Fruit fly (Drosophila melanogaster) whole organism, pupa: Measurements from ENCODE around the gene Ae2.

Experiments
- CG10348 ChIP-seq: fragments of 200-800 bp; sonication (Bioruptor generic); IDR thresholded peaks from 2 replicates; pipeline ENCODE4 v1.3.6; 2022; ENCODE audit warnings: missing biosample characterization, missing genetic modification characterization
- CG12605 ChIP-seq: fragments of 200-800 bp; sonication (Bioruptor generic); IDR thresholded peaks from 2 replicates; pipeline ENCODE4 v1.3.6; 2022; ENCODE audit warnings: missing biosample characterization, missing genetic modification characterization
- CG13204 ChIP-seq: fragments of 200-800 bp; sonication (Bioruptor generic); optimal IDR thresholded peaks from 2 replicates; lab custom pipeline; 2018; ENCODE audit warnings: missing biosample characterization, mild to moderate bottlenecking, missing genetic modification characterization, moderate library complexity
- CG14655 ChIP-seq: fragments of 200-800 bp; sonication (Bioruptor generic); optimal IDR thresholded peaks from 3 replicates; lab custom pipeline; 2017; ENCODE audit warnings: mild to moderate bottlenecking, missing biosample characterization, missing genetic modification reagents, missing genetic modification characterization
- CG15710 ChIP-seq: fragments of 200-800 bp; sonication (Bioruptor generic); optimal IDR thresholded peaks from 2 replicates; lab custom pipeline; 2018; ENCODE audit warnings: missing biosample characterization, mild to moderate bottlenecking, missing genetic modification characterization, moderate library complexity
- CG17806 ChIP-seq: fragments of 200-800 bp; sonication (Bioruptor generic); optimal IDR thresholded peaks from 2 replicates; lab custom pipeline; 2018; ENCODE audit warnings: missing biosample characterization, mild to moderate bottlenecking, missing genetic modification characterization, moderate library complexity
- CG32121 ChIP-seq: fragments of 200-800 bp; sonication (Bioruptor generic); IDR thresholded peaks from 2 replicates; pipeline ENCODE4 v1.3.6; 2022; ENCODE audit warnings: missing biosample characterization, missing genetic modification characterization
- CG34367 ChIP-seq: fragments of 200-800 bp; sonication (Bioruptor generic); optimal IDR thresholded peaks from 2 replicates; lab custom pipeline; 2018; ENCODE audit warnings: missing biosample characterization, mild to moderate bottlenecking, missing genetic modification characterization
- CG4496 ChIP-seq: fragments of 200-800 bp; sonication (Bioruptor generic); IDR thresholded peaks from 3 replicates; pipeline ENCODE4 v1.3.6; 2022; ENCODE audit warnings: missing biosample characterization, missing genetic modification characterization
- CG8159 ChIP-seq: fragments of 200-800 bp; sonication (Bioruptor generic); optimal IDR thresholded peaks from 3 replicates; lab custom pipeline; 2018; ENCODE audit warnings: missing biosample characterization, mild to moderate bottlenecking, missing genetic modification characterization, moderate library complexity
- CG8301 ChIP-seq: fragments of 200-800 bp; sonication (Bioruptor generic); optimal IDR thresholded peaks from 2 replicates; lab custom pipeline; 2018; ENCODE audit warnings: missing biosample characterization, mild to moderate bottlenecking, missing genetic modification characterization
- CG9948 ChIP-seq: fragments of 200-800 bp; sonication (Bioruptor generic); optimal IDR thresholded peaks from 2 replicates; lab custom pipeline; 2018; ENCODE audit warnings: missing biosample characterization, mild to moderate bottlenecking, missing genetic modification characterization, moderate library complexity
- D1 ChIP-seq: fragments of 200-800 bp; sonication (Bioruptor generic); optimal IDR thresholded peaks from 2 replicates; lab custom pipeline; 2018; ENCODE audit warnings: missing biosample characterization, mild to moderate bottlenecking, missing genetic modification characterization, moderate library complexity
- EcR ChIP-seq: fragments of 200-800 bp; sonication (Bioruptor generic); optimal IDR thresholded peaks from 3 replicates; lab custom pipeline; 2019; ENCODE audit warnings: missing biosample characterization, missing genetic modification characterization, mild to moderate bottlenecking, moderate library complexity, missing genetic modification reagents
- Ets98B ChIP-seq: fragments of 200-800 bp; sonication (Bioruptor generic); IDR thresholded peaks from 2 replicates; pipeline ENCODE4 v1.3.6; 2022; ENCODE audit warnings: missing biosample characterization, missing genetic modification characterization
- Pif1A ChIP-seq: fragments of 200-800 bp; sonication (Bioruptor generic); optimal IDR thresholded peaks from 3 replicates; lab custom pipeline; 2016; ENCODE audit warnings: missing biosample characterization, missing genetic modification characterization
- Pif1B ChIP-seq: fragments of 200-800 bp; sonication (Bioruptor generic); optimal IDR thresholded peaks from 3 replicates; lab custom pipeline; 2016; ENCODE audit warnings: missing biosample characterization, missing genetic modification characterization
- Snoo ChIP-seq: fragments of 200-800 bp; sonication (Bioruptor generic); optimal IDR thresholded peaks from 3 replicates; lab custom pipeline; 2017; ENCODE audit warnings: missing biosample characterization, mild to moderate bottlenecking, missing genetic modification characterization, inconsistent platforms
- fd96Ca ChIP-seq: fragments of 200-800 bp; sonication (Bioruptor generic); IDR thresholded peaks from 3 replicates; pipeline ENCODE4 v1.3.6; 2022; ENCODE audit warnings: missing biosample characterization, missing genetic modification characterization
- gl ChIP-seq: fragments of 200-800 bp; sonication (Bioruptor generic); optimal IDR thresholded peaks from 2 replicates; lab custom pipeline; 2018; ENCODE audit warnings: missing biosample characterization, mild to moderate bottlenecking, missing genetic modification characterization
- rn ChIP-seq: fragments of 200-800 bp; sonication (Bioruptor generic); IDR thresholded peaks from 2 replicates; pipeline ENCODE4 v1.3.6; 2022; ENCODE audit warnings: missing biosample characterization, missing genetic modification characterization

Gene Ae2

dm6 chr3L:9763389-9763917, at the start of gene Ae2:
Gene Ae2, plus strand, starts transcription at chr3L:9763544.
- no peak for TF ChIP-seq CG14655
- TF ChIP-seq EcR, result peak; percentile 58
- TF ChIP-seq Pif1B (GFP tag; lab: Kevin White, UChicago), result no peak
- TF ChIP-seq CG4496, result peak; percentile 45; the same call in 2 of the 3 replicates
- 0 out of 2 replicates have a peak, but pooled peaks have one; percentile 11 for TF ChIP-seq CG12605
- TF ChIP-seq, all 21 proteins: peak for 3

- no peak for TF ChIP-seq CG13204 (GFP tag; lab: Kevin White, UChicago)
- TF ChIP-seq fd96Ca, result peak; percentile 32; the same call in 1 of the 3 replicates
- peak; percentile 83 for TF ChIP-seq CG15710 (tag; lab: Kevin White, UChicago)
- TF ChIP-seq Pif1A (GFP tag; lab: Kevin White, UChicago), result no peak
- peak; percentile 43; the same call in 1 of the 3 replicates for TF ChIP-seq CG4496
- TF ChIP-seq CG8159 (tag; lab: Kevin White, UChicago), result peak; percentile 84
- TF ChIP-seq CG14655, result no peak
- no peak for TF ChIP-seq gl
- no peak for TF ChIP-seq Pif1B (GFP tag; lab: Kevin White, UChicago)
- TF ChIP-seq EcR, result no peak
- peak; percentile 21; the same call in 1 of the 2 replicates for TF ChIP-seq CG10348
- TF ChIP-seq Snoo (tag; lab: Kevin White, UChicago), result peak; percentile 67
- peak; percentile 54; the same call in 1 of the 2 replicates for TF ChIP-seq CG32121 (GFP tag; lab: Robert Waterston, UW)
- TF ChIP-seq CG34367 (tag; lab: Kevin White, UChicago), result peak; percentile 60
- peak; percentile 2; the same call in 1 of the 2 replicates for TF ChIP-seq Ets98B (GFP tag; lab: Robert Waterston, UW)
- no peak for TF ChIP-seq D1 (tag; lab: Kevin White, UChicago)
- 0 out of 2 replicates have a peak, but pooled peaks have one; percentile 43 for TF ChIP-seq CG12605
- peak; percentile 62 for TF ChIP-seq CG17806
- TF ChIP-seq CG8301 (tag; lab: Kevin White, UChicago), result peak; percentile 63
- TF ChIP-seq rn, result no peak
- peak; percentile 78 for TF ChIP-seq CG9948 (tag; lab: Kevin White, UChicago)
Observed at dm6 chr3L:9713828-9714536, 49.4 kb upstream of the Ae2 start, which contains the start of gene vsg. Gene vsg, plus strand, starts transcription at chr3L:9714324.

- TF ChIP-seq D1 (tag; lab: Kevin White, UChicago) (no peak), Ets98B (GFP tag; lab: Robert Waterston, UW) (0 out of 2 replicates have a peak, but pooled peaks have one; percentile 2), CG34367 (tag; lab: Kevin White, UChicago) (no peak), EcR (peak; percentile 3), CG4496 (0 out of 3 replicates have a peak, but pooled peaks have one; percentile 23)
- TF ChIP-seq, all 21 proteins: peak for 3
Observed at dm6 chr3L:9714537-9715144, 48.7 kb upstream of the Ae2 start.

DNA sequence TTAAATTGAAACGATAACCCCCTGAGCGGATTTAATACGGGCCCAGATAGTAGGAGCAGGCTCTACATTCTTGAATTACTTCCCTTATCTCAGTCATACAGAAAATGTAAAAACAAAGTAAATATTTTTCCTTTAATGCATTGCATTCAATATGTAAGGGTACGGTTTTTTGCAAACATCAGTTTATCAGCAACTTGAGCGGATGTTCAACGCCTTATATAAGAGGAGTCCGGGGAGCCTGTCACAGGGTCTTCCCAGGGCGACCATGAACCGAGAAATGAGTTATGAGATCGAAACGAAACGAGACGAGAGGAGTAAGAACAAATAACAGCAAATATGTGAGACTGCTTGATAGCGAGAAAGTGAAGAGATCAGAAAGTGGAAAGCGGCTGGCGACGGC, 46.7 kb upstream of the Ae2 start:
- TF ChIP-seq rn (no peak), EcR (peak; percentile 88)

DNA sequence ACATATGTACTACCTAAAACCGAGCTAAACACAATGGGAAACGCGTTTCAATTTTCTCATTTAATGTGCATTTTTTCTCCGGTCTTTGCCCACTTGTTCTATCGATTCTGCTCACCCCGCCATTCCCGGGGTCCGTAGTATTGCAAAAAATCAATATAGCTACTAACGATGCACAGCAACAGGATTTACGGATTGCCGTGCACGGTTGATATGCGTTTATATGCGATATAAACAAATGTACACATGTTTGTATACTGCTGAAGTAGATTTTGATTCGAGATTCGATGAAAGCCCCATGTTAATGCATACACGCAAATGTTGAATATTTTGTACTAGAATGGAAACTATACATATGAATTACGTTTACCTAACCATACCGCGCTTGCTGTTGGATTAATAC, 46.2 kb upstream of the Ae2 start:
- TF ChIP-seq CG34367 (tag; lab: Kevin White, UChicago) (no peak), CG8301 (tag; lab: Kevin White, UChicago) (no peak), CG14655 (no peak), EcR (no peak)

DNA sequence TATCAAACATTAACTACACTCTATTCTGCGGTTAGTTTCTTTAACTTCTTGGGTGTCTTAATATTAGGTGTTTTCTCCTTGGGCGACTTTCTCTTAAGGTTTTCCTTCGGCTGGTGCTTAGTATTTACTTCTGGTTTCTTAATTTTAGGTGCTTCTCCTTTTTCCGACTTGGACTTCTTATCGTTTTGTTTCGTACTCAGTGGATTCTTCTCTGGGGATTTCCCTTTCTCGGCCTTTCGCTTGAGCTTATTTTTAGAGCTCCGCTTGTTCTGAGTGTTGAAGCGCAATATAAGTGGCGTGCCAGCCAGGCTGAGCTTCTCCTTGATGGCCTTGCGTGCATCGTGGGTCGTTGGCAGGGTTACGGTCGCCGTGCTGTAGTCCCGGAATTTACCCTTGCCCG, 45.5 kb upstream of the Ae2 start:
- no peak for TF ChIP-seq CG8301 (tag; lab: Kevin White, UChicago)
- TF ChIP-seq Pif1A (GFP tag; lab: Kevin White, UChicago), result no peak
- TF ChIP-seq CG4496, result no peak
- TF ChIP-seq Pif1B (GFP tag; lab: Kevin White, UChicago), result no peak
- TF ChIP-seq EcR, result no peak
- no peak for TF ChIP-seq gl
- no peak for TF ChIP-seq CG14655
- no peak for TF ChIP-seq CG8159 (tag; lab: Kevin White, UChicago)
- TF ChIP-seq D1 (tag; lab: Kevin White, UChicago), result no peak

DNA sequence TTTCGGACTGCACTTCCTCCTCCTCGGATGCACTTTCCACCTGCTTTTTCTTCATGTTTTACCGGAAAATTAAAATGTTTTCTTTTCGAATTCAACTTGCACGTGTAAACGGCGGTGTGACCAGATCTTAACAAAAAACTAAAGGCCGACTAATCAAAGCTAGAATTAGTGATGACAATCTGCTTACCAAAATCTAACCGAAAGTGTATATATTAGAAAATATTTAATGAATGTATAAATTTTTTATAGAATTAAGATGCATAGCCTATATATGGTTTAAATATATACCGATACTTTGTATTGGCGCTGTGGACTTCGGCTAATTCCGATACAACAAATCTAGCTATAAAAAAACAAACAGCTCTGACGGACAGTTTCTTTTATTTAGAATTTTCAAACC, 44.4 kb upstream of the Ae2 start, which contains the start of the genes CG18178 and CG14174:
CG18178 (minus strand) TSS at position 216 of the 400 bp plus-strand sequence.
CG14174 (plus strand) TSS at position 400 of the 400 bp plus-strand sequence.
- TF ChIP-seq CG34367 (tag; lab: Kevin White, UChicago) (peak; percentile 25), CG14655 (no peak), EcR (no peak), CG8159 (tag; lab: Kevin White, UChicago) (peak; percentile 75), Pif1B (GFP tag; lab: Kevin White, UChicago) (no peak), CG15710 (tag; lab: Kevin White, UChicago) (peak; percentile 73), CG4496 (peak; percentile 37; the same call in 2 of the 3 replicates), CG12605 (peak; percentile 48; the same call in 1 of the 2 replicates), Snoo (tag; lab: Kevin White, UChicago) (peak; percentile 50), fd96Ca (no peak), CG10348 (no peak), Pif1A (GFP tag; lab: Kevin White, UChicago) (no peak), CG9948 (tag; lab: Kevin White, UChicago) (peak; percentile 47), rn (no peak), CG13204 (GFP tag; lab: Kevin White, UChicago) (no peak), D1 (tag; lab: Kevin White, UChicago) (no peak), CG32121 (GFP tag; lab: Robert Waterston, UW) (peak; percentile 25; the same call in 1 of the 2 replicates), CG8301 (tag; lab: Kevin White, UChicago) (no peak), Ets98B (GFP tag; lab: Robert Waterston, UW) (0 out of 2 replicates have a peak, but pooled peaks have one; percentile 15), CG17806 (peak; percentile 36), gl (no peak)
